Worm (Caenorhabditis elegans) whole organism, L3 larva: ENCODE measurements around the gene srg-46.

Source experiments
- R02D3.7 ChIP-seq: fragments of 150-350 bp; optimal IDR thresholded peaks from 2 replicates; lab custom pipeline; 2014; ENCODE audit warnings: missing biosample characterization, missing genetic modification characterization
- ama-1 ChIP-seq: fragments of 150-350 bp; optimal IDR thresholded peaks from 2 replicates; lab custom pipeline; 2018
- egl-5 ChIP-seq: fragments of 150-350 bp; optimal IDR thresholded peaks from 2 replicates; lab custom pipeline; 2017; ENCODE audit warnings: missing biosample characterization, missing genetic modification reagents, missing genetic modification characterization, inconsistent platforms
- elt-2 ChIP-seq: sonication (generic microtip); optimal IDR thresholded peaks from 2 replicates; lab custom pipeline; 2016; ENCODE audit warnings: missing genetic modification reagents, mild to moderate bottlenecking, missing genetic modification characterization, missing compliant biosample characterization
- fos-1 ChIP-seq: fragments of 150-350 bp; optimal IDR thresholded peaks from 2 replicates; lab custom pipeline; 2014; ENCODE audit warnings: missing biosample characterization, missing genetic modification characterization
- lin-39 ChIP-seq: fragments of 150-350 bp; optimal IDR thresholded peaks from 2 replicates; lab custom pipeline; 2018; ENCODE audit warnings: missing biosample characterization, missing genetic modification reagents, missing genetic modification characterization
- nhr-11 ChIP-seq: fragments of 150-350 bp; optimal IDR thresholded peaks from 2 replicates; lab custom pipeline; 2014; ENCODE audit warnings: missing biosample characterization, missing genetic modification characterization
- nhr-237 ChIP-seq: fragments of 150-350 bp; optimal IDR thresholded peaks from 2 replicates; lab custom pipeline; 2014; ENCODE audit warnings: missing biosample characterization, missing genetic modification characterization
- pha-4 ChIP-seq: fragments of 150-350 bp; optimal IDR thresholded peaks from 2 replicates; lab custom pipeline; 2014; ENCODE audit warnings: missing biosample characterization, missing genetic modification reagents, missing genetic modification characterization
- unc-39 ChIP-seq: sonication (generic microtip); optimal IDR thresholded peaks from 4 replicates; lab custom pipeline; 2017; ENCODE audit warnings: missing biosample characterization, missing genetic modification characterization

DNA sequence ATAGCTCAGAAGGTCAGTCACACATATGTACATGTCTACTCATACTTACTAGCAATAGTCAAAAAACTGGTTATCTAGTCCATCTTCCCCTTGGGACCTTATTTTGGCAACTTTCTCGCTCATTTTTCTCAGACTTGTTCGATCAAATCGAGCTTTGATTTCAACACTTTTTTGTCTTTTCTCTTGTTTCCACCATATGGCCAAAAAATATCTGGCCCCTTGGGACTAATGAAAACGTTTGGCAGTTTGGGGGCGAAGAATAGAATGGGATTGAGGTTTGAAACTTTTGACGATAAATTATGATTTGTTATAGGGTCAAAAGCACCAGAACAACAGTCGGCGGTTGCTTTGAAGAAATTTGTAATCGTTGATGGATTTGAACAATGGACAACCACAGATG is 11.1 kb upstream of the srg-46 start:
- no peak for TF ChIP-seq unc-39
- TF ChIP-seq elt-2 (tag; lab: Kevin White, UChicago): no peak
- TF ChIP-seq nhr-11 (tag; lab: Kevin White, UChicago): no peak
- no peak for TF ChIP-seq ama-1 (lab: Kevin White, UChicago)
- TF ChIP-seq pha-4 (tag; lab: Kevin White, UChicago): no peak
- no peak for TF ChIP-seq lin-39 (tag; lab: Kevin White, UChicago)
- no peak for TF ChIP-seq egl-5 (tag; lab: Kevin White, UChicago)
- no peak for TF ChIP-seq R02D3.7 (tag; lab: Kevin White, UChicago)
- TF ChIP-seq nhr-237 (tag; lab: Kevin White, UChicago): no peak
- TF ChIP-seq fos-1 (tag; lab: Kevin White, UChicago): no peak
